Fruit fly (Drosophila melanogaster) whole organism, prepupa: Measurements from ENCODE around the gene CG12118.
A peak's percentile ranks its signal among the peaks of the same experiment; 100 is the strongest.

ENCODE experiments used
- Blimp-1 ChIP-seq: fragments of 200-800 bp; sonication (Bioruptor generic); optimal IDR thresholded peaks from 3 replicates; lab custom pipeline; 2017; ENCODE audit warnings: missing biosample characterization, missing genetic modification characterization, mild to moderate bottlenecking, moderate library complexity, missing genetic modification reagents
- CG10631 ChIP-seq: fragments of 200-800 bp; sonication (Bioruptor generic); optimal IDR thresholded peaks from 2 replicates; lab custom pipeline; 2016; ENCODE audit warnings: missing biosample characterization, missing genetic modification characterization
- CG10669 ChIP-seq: fragments of 200-800 bp; sonication (Bioruptor generic); optimal IDR thresholded peaks from 3 replicates; lab custom pipeline; 2018; ENCODE audit warnings: missing biosample characterization, mild to moderate bottlenecking, missing genetic modification characterization, moderate library complexity
- CG11294 ChIP-seq: fragments of 200-800 bp; sonication (Bioruptor generic); IDR thresholded peaks from 2 replicates; pipeline ENCODE4 v1.3.6; 2022; ENCODE audit warnings: missing biosample characterization, missing genetic modification characterization
- CG11762 ChIP-seq: fragments of 200-800 bp; sonication (Bioruptor generic); optimal IDR thresholded peaks from 3 replicates; lab custom pipeline; 2016; ENCODE audit warnings: missing biosample characterization, missing genetic modification characterization; ENCODE audit not compliant: insufficient read depth
- CG11902 ChIP-seq: fragments of 200-800 bp; sonication (Bioruptor generic); optimal IDR thresholded peaks from 3 replicates; lab custom pipeline; 2016; ENCODE audit warnings: missing biosample characterization, missing genetic modification characterization
- CG15336 ChIP-seq: fragments of 200-800 bp; sonication (Bioruptor generic); IDR thresholded peaks from 2 replicates; pipeline ENCODE4 v1.3.6; 2022; ENCODE audit warnings: missing biosample characterization, missing genetic modification characterization
- CG1621 ChIP-seq: fragments of 200-800 bp; sonication (Bioruptor generic); optimal IDR thresholded peaks from 3 replicates; lab custom pipeline; 2018; ENCODE audit warnings: missing biosample characterization, mild to moderate bottlenecking, missing genetic modification characterization
- CG16779 ChIP-seq: fragments of 200-800 bp; sonication (Bioruptor generic); optimal IDR thresholded peaks from 3 replicates; lab custom pipeline; 2017; ENCODE audit warnings: missing biosample characterization, mild to moderate bottlenecking, missing genetic modification characterization
- CG3032 ChIP-seq: fragments of 200-800 bp; optimal IDR thresholded peaks from 2 replicates; lab custom pipeline; 2019; ENCODE audit warnings: missing biosample characterization, mild to moderate bottlenecking, missing genetic modification characterization, moderate library complexity
- CG31627 ChIP-seq: fragments of 200-800 bp; sonication (Bioruptor generic); optimal IDR thresholded peaks from 3 replicates; lab custom pipeline; 2016; ENCODE audit warnings: missing biosample characterization, missing genetic modification characterization
- CG32006 ChIP-seq: fragments of 200-800 bp; sonication (Bioruptor generic); optimal IDR thresholded peaks from 3 replicates; lab custom pipeline; 2017; ENCODE audit warnings: missing biosample characterization, mild to moderate bottlenecking, missing genetic modification characterization
- CG34406 ChIP-seq: fragments of 200-800 bp; sonication (Bioruptor generic); optimal IDR thresholded peaks from 3 replicates; lab custom pipeline; 2016; ENCODE audit warnings: missing biosample characterization, missing genetic modification characterization
- CG4318 ChIP-seq: fragments of 200-800 bp; sonication (Bioruptor generic); optimal IDR thresholded peaks from 3 replicates; lab custom pipeline; 2017; ENCODE audit warnings: missing biosample characterization, mild to moderate bottlenecking, missing genetic modification characterization
- CG6276 ChIP-seq: fragments of 200-800 bp; sonication (Bioruptor generic); optimal IDR thresholded peaks from 2 replicates; lab custom pipeline; 2017; ENCODE audit warnings: missing biosample characterization, mild to moderate bottlenecking, missing genetic modification characterization
- CG6792 ChIP-seq: fragments of 200-800 bp; sonication (Bioruptor generic); optimal IDR thresholded peaks from 3 replicates; lab custom pipeline; 2016; ENCODE audit warnings: missing biosample characterization, missing genetic modification characterization
- CG6854 ChIP-seq: fragments of 200-800 bp; sonication (Bioruptor generic); optimal IDR thresholded peaks from 2 replicates; lab custom pipeline; 2017; ENCODE audit warnings: missing biosample characterization, mild to moderate bottlenecking, missing genetic modification characterization
- CG7368 ChIP-seq: fragments of 200-800 bp; sonication (Bioruptor generic); optimal IDR thresholded peaks from 3 replicates; lab custom pipeline; 2016; ENCODE audit warnings: missing biosample characterization, missing genetic modification characterization
- CG8319 ChIP-seq: fragments of 200-800 bp; sonication (Bioruptor generic); optimal IDR thresholded peaks from 3 replicates; lab custom pipeline; 2016; ENCODE audit warnings: missing biosample characterization, missing genetic modification characterization
- CG8632 ChIP-seq: fragments of 200-800 bp; sonication (Bioruptor generic); optimal IDR thresholded peaks from 3 replicates; lab custom pipeline; 2016; ENCODE audit warnings: missing biosample characterization, missing genetic modification characterization
- Eip75B ChIP-seq: fragments of 200-800 bp; sonication (Bioruptor generic); optimal IDR thresholded peaks from 3 replicates; lab custom pipeline; 2016; ENCODE audit warnings: missing biosample characterization, missing genetic modification characterization
- Eip78C ChIP-seq: fragments of 200-800 bp; sonication (Bioruptor generic); peaks from one replicate; lab custom pipeline; 2016; ENCODE audit warnings: missing biosample characterization, missing genetic modification characterization
- Ets21C ChIP-seq: fragments of 200-800 bp; sonication (Bioruptor generic); optimal IDR thresholded peaks from 3 replicates; lab custom pipeline; 2016; ENCODE audit warnings: missing biosample characterization, missing genetic modification characterization
- Gug ChIP-seq: fragments of 200-800 bp; sonication (Bioruptor generic); IDR thresholded peaks from 2 replicates; pipeline ENCODE4 v1.3.6; 2022; ENCODE audit warnings: missing biosample characterization, missing genetic modification characterization
- Hr38 ChIP-seq: sonication (Bioruptor generic); optimal IDR thresholded peaks from 2 replicates; lab custom pipeline; 2016; ENCODE audit warnings: missing biosample characterization, missing genetic modification characterization
- Hr39 ChIP-seq: fragments of 200-800 bp; sonication (Bioruptor generic); optimal IDR thresholded peaks from 2 replicates; lab custom pipeline; 2016; ENCODE audit warnings: missing biosample characterization, missing genetic modification characterization
- Hr4 ChIP-seq: fragments of 200-800 bp; sonication (Bioruptor generic); optimal IDR thresholded peaks from 3 replicates; lab custom pipeline; 2016; ENCODE audit warnings: missing biosample characterization, missing genetic modification characterization
- Lpt ChIP-seq: fragments of 200-800 bp; sonication (Bioruptor generic); optimal IDR thresholded peaks from 3 replicates; lab custom pipeline; 2016; ENCODE audit warnings: missing biosample characterization, missing genetic modification characterization
- Met ChIP-seq: fragments of 200-800 bp; sonication (Bioruptor generic); optimal IDR thresholded peaks from 3 replicates; lab custom pipeline; 2016; ENCODE audit warnings: missing biosample characterization, missing genetic modification characterization
- OdsH ChIP-seq: fragments of 200-800 bp; sonication (Bioruptor generic); optimal IDR thresholded peaks from 3 replicates; lab custom pipeline; 2016; ENCODE audit warnings: missing biosample characterization, missing genetic modification characterization
- Smox ChIP-seq: fragments of 200-800 bp; sonication (Bioruptor generic); optimal IDR thresholded peaks from 3 replicates; lab custom pipeline; 2016; ENCODE audit warnings: missing biosample characterization, missing genetic modification characterization
- Sox102F ChIP-seq: fragments of 200-800 bp; sonication (Bioruptor generic); optimal IDR thresholded peaks from 2 replicates; lab custom pipeline; 2016; ENCODE audit warnings: missing biosample characterization, mild to moderate bottlenecking, missing genetic modification characterization
- Sox14 ChIP-seq: fragments of 200-800 bp; sonication (Bioruptor generic); optimal IDR thresholded peaks from 3 replicates; lab custom pipeline; 2016; ENCODE audit warnings: missing biosample characterization, missing genetic modification characterization
- achi ChIP-seq: fragments of 200-800 bp; sonication (Bioruptor generic); optimal IDR thresholded peaks from 3 replicates; lab custom pipeline; 2016; ENCODE audit warnings: missing biosample characterization, missing genetic modification characterization
- acj6 ChIP-seq: fragments of 200-800 bp; sonication (Bioruptor generic); optimal IDR thresholded peaks from 3 replicates; lab custom pipeline; 2016; ENCODE audit warnings: missing biosample characterization, missing genetic modification characterization
- cyc ChIP-seq: fragments of 200-800 bp; sonication (Bioruptor generic); optimal IDR thresholded peaks from 3 replicates; lab custom pipeline; 2016; ENCODE audit warnings: missing biosample characterization, missing genetic modification characterization
- dsx ChIP-seq: fragments of 200-800 bp; optimal IDR thresholded peaks from 3 replicates; lab custom pipeline; 2019; ENCODE audit warnings: missing biosample characterization, mild to moderate bottlenecking, missing genetic modification characterization, moderate library complexity; ENCODE audit not compliant: poor library complexity, severe bottlenecking
- eg ChIP-seq: fragments of 200-800 bp; sonication (Bioruptor generic); IDR thresholded peaks from 3 replicates; pipeline ENCODE4 v1.3.6; 2022; ENCODE audit warnings: missing biosample characterization, missing genetic modification characterization
- esn ChIP-seq: fragments of 200-800 bp; sonication (Bioruptor generic); optimal IDR thresholded peaks from 2 replicates; lab custom pipeline; 2016; ENCODE audit warnings: missing biosample characterization, mild to moderate bottlenecking, missing genetic modification characterization, moderate library complexity
- fd59A ChIP-seq: fragments of 200-800 bp; sonication (Bioruptor generic); optimal IDR thresholded peaks from 2 replicates; lab custom pipeline; 2017; ENCODE audit warnings: missing biosample characterization, mild to moderate bottlenecking, missing genetic modification characterization, missing genetic modification reagents
- fkh ChIP-seq: fragments of 200-800 bp; sonication (Bioruptor generic); optimal IDR thresholded peaks from 3 replicates; lab custom pipeline; 2017; ENCODE audit warnings: missing biosample characterization, mild to moderate bottlenecking, missing genetic modification characterization, moderate library complexity
- lz ChIP-seq: fragments of 200-800 bp; sonication (Bioruptor generic); optimal IDR thresholded peaks from 3 replicates; lab custom pipeline; 2016; ENCODE audit warnings: missing biosample characterization, missing genetic modification characterization
- pdm3 ChIP-seq: fragments of 200-800 bp; sonication (Bioruptor generic); optimal IDR thresholded peaks from 3 replicates; lab custom pipeline; 2016; ENCODE audit warnings: missing biosample characterization, missing genetic modification characterization
- svp ChIP-seq: fragments of 200-800 bp; sonication (Bioruptor generic); peaks from one replicate; lab custom pipeline; 2016; ENCODE audit warnings: missing biosample characterization, missing genetic modification characterization
- topi ChIP-seq: fragments of 200-800 bp; sonication (Bioruptor generic); optimal IDR thresholded peaks from 3 replicates; lab custom pipeline; 2016; ENCODE audit warnings: missing biosample characterization, missing genetic modification characterization
- vri ChIP-seq: fragments of 200-800 bp; sonication (Bioruptor generic); optimal IDR thresholded peaks from 3 replicates; lab custom pipeline; 2016; ENCODE audit warnings: missing biosample characterization, mild to moderate bottlenecking, missing genetic modification characterization

Gene CG12118

dm6 chrX:9200234-9200633 is 4.0 kb upstream of the CG12118 start:
- TF ChIP-seq Lpt (GFP tag; lab: Kevin White, UChicago) (no peak), Eip78C (GFP tag; lab: Kevin White, UChicago) (no peak), vri (peak; percentile 75)
- TF ChIP-seq, all 60 proteins: peak for 1

- no peak for TF ChIP-seq CG16779 (tag; lab: Kevin White, UChicago)
- no peak for TF ChIP-seq achi
- TF ChIP-seq Sox102F (GFP tag; lab: Kevin White, UChicago) = no peak
- no peak for TF ChIP-seq Blimp-1 (GFP tag; lab: Kevin White, UChicago)
- TF ChIP-seq CG3032 = no peak
- no peak for TF ChIP-seq Smox (GFP tag; lab: Kevin White, UChicago)
These were observed 903 bp downstream of the CG12118 start for dm6 chrX:9195311-9195710.

- TF ChIP-seq Eip78C (GFP tag; lab: Kevin White, UChicago) (peak; percentile 87), esn (GFP tag; lab: Kevin White, UChicago) (peak; percentile 56), Hr4 (GFP tag; lab: Kevin White, UChicago) (peak; percentile 60), CG3032 (peak; percentile 56), CG8632 (GFP tag; lab: Kevin White, UChicago) (no peak), Met (peak; percentile 52), eg (GFP tag; lab: Robert Waterston, UW) (no peak), CG10631 (GFP tag; lab: Kevin White, UChicago) (peak; percentile 17), CG10669 (GFP tag; lab: Kevin White, UChicago) (peak; percentile 53), Sox14 (GFP tag; lab: Kevin White, UChicago) (peak; percentile 45), cyc (GFP tag; lab: Kevin White, UChicago) (peak; percentile 65), CG8319 (GFP tag; lab: Kevin White, UChicago) (peak; percentile 5), dsx (GFP tag; lab: Kevin White, UChicago) (no peak), Hr38 (GFP tag; lab: Kevin White, UChicago) (no peak), CG11762 (GFP tag; lab: Kevin White, UChicago) (peak; percentile 21), lz (GFP tag; lab: Kevin White, UChicago) (peak; percentile 63), topi (GFP tag; lab: Kevin White, UChicago) (peak; percentile 60), Sox102F (GFP tag; lab: Kevin White, UChicago) (no peak), Hr39 (peak; percentile 64), achi (peak; percentile 46), CG4318 (GFP tag; lab: Kevin White, UChicago) (peak; percentile 37), Ets21C (peak; percentile 47), CG32006 (GFP tag; lab: Kevin White, UChicago) (no peak), svp (GFP tag; lab: Kevin White, UChicago) (no peak), CG6792 (GFP tag; lab: Kevin White, UChicago) (peak; percentile 38), fkh (GFP tag; lab: Kevin White, UChicago) (peak; percentile 72), CG6276 (GFP tag; lab: Kevin White, UChicago) (no peak), pdm3 (GFP tag; lab: Kevin White, UChicago) (peak; percentile 62), fd59A (GFP tag; lab: Kevin White, UChicago) (no peak), CG7368 (no peak), acj6 (GFP tag; lab: Kevin White, UChicago) (peak; percentile 47), CG11294 (GFP tag; lab: Robert Waterston, UW) (0 out of 2 replicates have a peak, but pooled peaks have one; percentile 40), CG11902 (GFP tag; lab: Kevin White, UChicago) (peak; percentile 7), Eip75B (GFP tag; lab: Kevin White, UChicago) (peak; percentile 42), CG34406 (GFP tag; lab: Kevin White, UChicago) (no peak), OdsH (peak; percentile 60), CG31627 (GFP tag; lab: Kevin White, UChicago) (peak; percentile 65), CG6854 (GFP tag; lab: Kevin White, UChicago) (no peak), CG15336 (GFP tag; lab: Robert Waterston, UW) (peak; percentile 52), Gug (GFP tag; lab: Robert Waterston, UW) (peak; percentile 56), CG1621 (tag; lab: Kevin White, UChicago) (peak; percentile 31)
- TF ChIP-seq, all 60 proteins: peak for 29
These were observed 2.6 kb downstream of the CG12118 start, which contains the start of gene CG12106 for dm6 chrX:9193604-9194003. Gene CG12106 (plus strand): TSS chrX:9193898.
